Worm (Caenorhabditis elegans): ENCODE data around the gene nhr-45.

DNA sequence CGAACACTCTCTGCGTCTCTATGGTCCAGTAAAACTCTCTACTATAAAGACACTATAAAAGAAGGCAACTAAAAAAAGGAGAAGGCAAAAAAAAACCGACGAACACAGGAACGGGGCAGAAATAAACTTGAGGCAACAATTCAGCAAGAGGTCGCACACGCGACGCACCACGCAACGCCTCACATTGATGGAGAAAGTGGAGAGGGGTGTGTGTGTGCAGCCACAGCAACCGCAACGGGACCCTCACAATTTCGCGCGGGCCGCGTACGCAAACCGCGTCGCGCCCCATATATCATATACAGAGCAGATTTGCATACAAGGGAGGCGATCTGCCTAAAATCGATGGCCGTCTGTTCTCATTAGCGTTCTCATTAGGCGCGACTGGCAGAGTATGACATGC is 43.3 kb downstream of the nhr-45 start:
- TF ChIP-seq nhr-25 (tag; optimal IDR thresholded peaks at IDR 0.05) (no peak), elt-1 (tag; optimal IDR thresholded peaks at IDR 0.05) (no peak), nhr-77 (tag; optimal IDR thresholded peaks at IDR 0.05) (no peak), egl-27 (tag; optimal IDR thresholded peaks at IDR 0.05) (no peak), ceh-82 (tag; optimal IDR thresholded peaks at IDR 0.05) (no peak), skn-1 (tag; optimal IDR thresholded peaks at IDR 0.05) (no peak), zag-1 (tag; optimal IDR thresholded peaks at IDR 0.05) (no peak)

Data from whole organism, L3 larva.